Fruit fly (Drosophila melanogaster): ENCODE results near the gene CG3815.
A peak's percentile ranks its signal among the peaks of the same experiment; 100 is the strongest.

The CG3815 gene

dm6 chrX:6339970-6340548 lies 44.9 kb downstream of the CG3815 start (continued):
- no peak for TF ChIP-seq cyc (GFP tag; optimal IDR thresholded peaks at IDR 0.05)
- TF ChIP-seq Smox (GFP tag; optimal IDR thresholded peaks at IDR 0.05), result no peak
- no peak for TF ChIP-seq Sox102F (GFP tag; optimal IDR thresholded peaks at IDR 0.05)
- TF ChIP-seq lz (GFP tag; optimal IDR thresholded peaks at IDR 0.05), result no peak
- TF ChIP-seq achi (GFP tag; optimal IDR thresholded peaks at IDR 0.05), result peak; percentile 39
- peak; percentile 83 for TF ChIP-seq eg (GFP tag; IDR thresholded peaks at IDR 0.05)
- TF ChIP-seq dac (GFP tag; optimal IDR thresholded peaks at IDR 0.05), result peak; percentile 50
- TF ChIP-seq CG15336 (GFP tag; IDR thresholded peaks at IDR 0.05), result peak; percentile 80
- TF ChIP-seq CG6276 (GFP tag; optimal IDR thresholded peaks at IDR 0.05), result peak; percentile 3
- TF ChIP-seq OdsH (GFP tag; optimal IDR thresholded peaks at IDR 0.05), result peak; percentile 45
- no peak for TF ChIP-seq Ets21C (GFP tag; optimal IDR thresholded peaks at IDR 0.05)
- TF ChIP-seq Hr39 (GFP tag; optimal IDR thresholded peaks at IDR 0.05), result no peak
- peak; percentile 87 for TF ChIP-seq Ets96B (tag; optimal IDR thresholded peaks at IDR 0.05)
- peak; percentile 19 for TF ChIP-seq net (GFP tag; optimal IDR thresholded peaks at IDR 0.05)
- TF ChIP-seq fd85E (GFP tag; optimal IDR thresholded peaks at IDR 0.05), result no peak
- peak; percentile 63 for TF ChIP-seq Lpt (GFP tag; optimal IDR thresholded peaks at IDR 0.05)
- TF ChIP-seq CG10631 (GFP tag; optimal IDR thresholded peaks at IDR 0.05), result peak; percentile 50
- TF ChIP-seq CG6163 (GFP tag; IDR thresholded peaks at IDR 0.05), result peak; percentile 86
- TF ChIP-seq CG11762 (GFP tag; optimal IDR thresholded peaks at IDR 0.05; ENCODE audit: insufficient read depth), result peak; percentile 12
- TF ChIP-seq Gug (GFP tag; IDR thresholded peaks at IDR 0.05), result peak; percentile 73
- TF ChIP-seq salr (GFP tag; optimal IDR thresholded peaks at IDR 0.05), result peak in 1 of 2 experiments; percentile 76
- TF ChIP-seq Hr38 (GFP tag; optimal IDR thresholded peaks at IDR 0.05), result no peak
- peak; percentile 48 for TF ChIP-seq acj6 (GFP tag; optimal IDR thresholded peaks at IDR 0.05)
- peak; percentile 69; the same call in 2 of the 3 replicates for TF ChIP-seq CG8119 (GFP tag; IDR thresholded peaks at IDR 0.05)
- no peak for TF ChIP-seq vri (GFP tag; optimal IDR thresholded peaks at IDR 0.05)
- peak; percentile 47 for TF ChIP-seq spab (GFP tag; optimal IDR thresholded peaks at IDR 0.05)
- no peak for TF ChIP-seq Met (GFP tag; optimal IDR thresholded peaks at IDR 0.05)
- TF ChIP-seq CG34406 (GFP tag; optimal IDR thresholded peaks at IDR 0.05), result peak; percentile 8
- peak; percentile 79 for TF ChIP-seq CG1621 (tag; optimal IDR thresholded peaks at IDR 0.05)
- TF ChIP-seq CG9139 (GFP tag; optimal IDR thresholded peaks at IDR 0.05), result peak; percentile 58
- TF ChIP-seq pdm3 (GFP tag; optimal IDR thresholded peaks at IDR 0.05), result peak; percentile 59

- TF ChIP-seq CG8319 (GFP tag; optimal IDR thresholded peaks at IDR 0.05) (peak; percentile 68), Eip93F (GFP tag; optimal IDR thresholded peaks at IDR 0.05) (peak; percentile 61), svp (GFP tag) (peak; percentile 92), CG7368 (GFP tag; optimal IDR thresholded peaks at IDR 0.05) (peak; percentile 73), OdsH (GFP tag; optimal IDR thresholded peaks at IDR 0.05) (peak; percentile 87), CG6808 (GFP tag; optimal IDR thresholded peaks at IDR 0.05) (peak; percentile 93), net (GFP tag; optimal IDR thresholded peaks at IDR 0.05) (peak; percentile 81), fkh (GFP tag; optimal IDR thresholded peaks at IDR 0.05) (peak; percentile 50), pdm3 (GFP tag; optimal IDR thresholded peaks at IDR 0.05) (peak; percentile 88), acj6 (GFP tag; optimal IDR thresholded peaks at IDR 0.05) (peak; percentile 85), Smox (GFP tag; optimal IDR thresholded peaks at IDR 0.05) (peak; percentile 84), CG10669 (GFP tag; optimal IDR thresholded peaks at IDR 0.05) (peak; percentile 84), CG3919 (GFP tag; optimal IDR thresholded peaks at IDR 0.05) (peak; percentile 85), salr (GFP tag; optimal IDR thresholded peaks at IDR 0.05) (peak; percentile 66 to 86), CG16779 (tag; optimal IDR thresholded peaks at IDR 0.05) (peak; percentile 87), CG11294 (GFP tag; IDR thresholded peaks at IDR 0.05) (peak; percentile 60), CG31627 (GFP tag; optimal IDR thresholded peaks at IDR 0.05) (peak; percentile 75), Hr4 (GFP tag; optimal IDR thresholded peaks at IDR 0.05) (peak; percentile 73), lz (GFP tag; optimal IDR thresholded peaks at IDR 0.05) (peak; percentile 88), vri (GFP tag; optimal IDR thresholded peaks at IDR 0.05) (peak; percentile 51), Ets96B (tag; optimal IDR thresholded peaks at IDR 0.05) (peak; percentile 82), CG6854 (GFP tag; optimal IDR thresholded peaks at IDR 0.05) (peak; percentile 82), CG15336 (GFP tag; IDR thresholded peaks at IDR 0.05) (peak; percentile 86), CG1621 (tag; optimal IDR thresholded peaks at IDR 0.05) (peak; percentile 69), Eip78C (GFP tag) (peak; percentile 96), Sox14 (GFP tag; optimal IDR thresholded peaks at IDR 0.05) (peak; percentile 81), CG8632 (GFP tag; optimal IDR thresholded peaks at IDR 0.05) (peak; percentile 87), dsx (GFP tag; optimal IDR thresholded peaks at IDR 0.05; ENCODE audit: poor library complexity, severe bottlenecking) (peak; percentile 79), CG10631 (GFP tag; optimal IDR thresholded peaks at IDR 0.05) (peak; percentile 83), Lpt (GFP tag; optimal IDR thresholded peaks at IDR 0.05) (peak; percentile 65), fd85E (GFP tag; optimal IDR thresholded peaks at IDR 0.05) (peak; percentile 53), CG4318 (GFP tag; optimal IDR thresholded peaks at IDR 0.05) (peak; percentile 90)
Observed at dm6 chrX:6340593-6341068, 45.4 kb downstream of the CG3815 start.
